Worm (Caenorhabditis elegans) whole organism, L1 larva: Measurements from ENCODE around the gene mdt-4.

Source experiments
- ets-5 ChIP-seq: fragments of 200-800 bp; sonication (Bioruptor generic); IDR thresholded peaks from 2 replicates; pipeline ENCODE4 v1.3.6; 2022; ENCODE audit warnings: missing genetic modification characterization, missing compliant biosample characterization
- fos-1 ChIP-seq: fragments of 150-350 bp; optimal IDR thresholded peaks from 2 replicates; lab custom pipeline; 2014; ENCODE audit warnings: missing biosample characterization, missing genetic modification characterization
- hpl-2 ChIP-seq: fragments of 150-350 bp; optimal IDR thresholded peaks from 2 replicates; lab custom pipeline; 2014; ENCODE audit warnings: missing biosample characterization, missing genetic modification reagents, missing genetic modification characterization
- lin-39 ChIP-seq: fragments of 150-350 bp; optimal IDR thresholded peaks from 2 replicates; lab custom pipeline; 2014; ENCODE audit warnings: missing biosample characterization, missing genetic modification reagents, missing genetic modification characterization
- ztf-4 ChIP-seq: fragments of 150-350 bp; optimal IDR thresholded peaks from 2 replicates; lab custom pipeline; 2014; ENCODE audit warnings: missing biosample characterization, missing genetic modification characterization

DNA sequence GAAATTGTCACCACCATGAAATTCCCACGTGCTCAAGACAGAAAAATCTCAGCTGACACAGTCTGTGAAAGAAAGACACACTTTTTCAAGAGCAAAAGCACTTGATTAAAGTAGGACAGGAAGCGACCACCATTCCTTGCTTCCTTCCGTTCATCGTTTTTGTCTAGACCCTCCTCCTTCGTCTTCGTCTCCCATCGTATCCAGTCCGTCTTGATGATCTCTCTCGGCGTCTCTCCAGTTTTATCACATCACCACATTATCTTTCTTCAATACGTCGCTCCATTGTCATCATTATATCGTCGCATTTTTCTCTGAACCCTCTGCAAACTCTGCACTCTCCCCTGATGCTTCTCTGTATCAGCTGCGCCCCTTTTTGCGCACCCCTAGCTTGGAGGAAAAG, 35.6 kb downstream of the mdt-4 start:
- TF ChIP-seq lin-39 (no peak), ztf-4 (tag; lab: Kevin White, UChicago) (no peak), hpl-2 (GFP tag; lab: Kevin White, UChicago) (no peak), ets-5 (GFP tag; lab: Robert Waterston, UW) (no peak), fos-1 (tag; lab: Kevin White, UChicago) (no peak)
